Fruit fly (Drosophila melanogaster): ENCODE measurements around the gene CG9547.
A peak's percentile ranks its signal among the peaks of the same experiment; 100 is the strongest.

Gene CG9547

DNA sequence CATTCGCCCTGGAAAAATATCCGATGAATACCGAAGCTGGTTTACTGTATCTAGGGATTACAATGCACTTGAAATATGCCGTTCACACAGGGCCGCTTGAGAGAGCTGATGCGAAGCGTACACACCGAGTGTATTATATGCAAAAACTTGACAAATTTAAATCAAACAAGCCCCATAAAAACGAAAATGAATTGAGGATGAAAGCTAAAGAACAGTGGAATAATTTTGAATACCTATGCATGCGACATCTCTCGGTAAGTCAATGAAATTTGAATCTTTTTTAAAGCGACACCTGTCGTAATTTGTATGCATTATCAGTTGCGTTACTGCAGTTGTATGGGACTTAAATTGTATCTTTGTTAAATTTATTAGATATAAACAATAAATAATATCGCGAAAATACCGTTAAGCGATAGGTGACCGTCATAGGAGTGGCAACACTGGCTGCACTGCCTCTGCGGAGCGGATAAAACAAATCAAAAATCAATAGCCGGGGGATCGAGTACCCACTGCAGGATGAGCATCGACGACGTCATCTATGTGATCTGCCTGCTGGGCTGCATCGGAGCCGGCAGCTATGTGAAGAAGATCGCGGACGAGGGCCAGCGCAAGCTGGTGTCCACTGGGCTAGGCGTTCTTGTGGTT, 38.3 kb downstream of the CG9547 start, which contains the start of gene frj (continued):
- TF ChIP-seq sima (GFP tag; optimal IDR thresholded peaks at IDR 0.05) (no peak), Gug (GFP tag; IDR thresholded peaks at IDR 0.05) (peak; percentile 74; the same call in 3 of the 4 replicates), Dp (GFP tag; optimal IDR thresholded peaks at IDR 0.05) (peak; percentile 45), pzg (GFP tag; optimal IDR thresholded peaks at IDR 0.05) (peak; percentile 92), CG4730 (GFP tag; IDR thresholded peaks at IDR 0.05) (peak; percentile 41; the same call in 1 of the 2 replicates), Xbp1 (GFP tag; optimal IDR thresholded peaks at IDR 0.05) (peak; percentile 83), twi (tag; optimal IDR thresholded peaks at IDR 0.05) (peak; percentile 40), E2f1 (GFP tag; IDR thresholded peaks at IDR 0.05) (0 out of 2 replicates have a peak, but pooled peaks have one; percentile 32), Sin3A (optimal IDR thresholded peaks at IDR 0.05) (peak; percentile 91), CG15514 (GFP tag; optimal IDR thresholded peaks at IDR 0.05) (peak; percentile 68), Sry-δ (GFP tag; optimal IDR thresholded peaks at IDR 0.05) (peak; percentile 88), dati (GFP tag; IDR thresholded peaks at IDR 0.05) (no peak), oc (tag; optimal IDR thresholded peaks at IDR 0.05) (peak; percentile 58), Hmx (GFP tag; optimal IDR thresholded peaks at IDR 0.05) (no peak), CG7963 (GFP tag; IDR thresholded peaks at IDR 0.05; ENCODE audit: partially characterized antibody) (no peak), wor (GFP tag; IDR thresholded peaks at IDR 0.05) (no peak), z (GFP tag; IDR thresholded peaks at IDR 0.05) (0 out of 3 replicates have a peak, but pooled peaks have one; percentile 38), CG42726 (GFP tag; IDR thresholded peaks at IDR 0.05; ENCODE audit: partially characterized antibody) (peak; percentile 59; the same call in 1 of the 2 replicates), CG12155 (GFP tag; optimal IDR thresholded peaks at IDR 0.05) (peak; percentile 45), slou (GFP tag; optimal IDR thresholded peaks at IDR 0.05) (peak; percentile 37), hkb (optimal IDR thresholded peaks at IDR 0.05) (peak; percentile 55), hkb (GFP tag; IDR thresholded peaks at IDR 0.05) (peak; percentile 28; the same call in 1 of the 2 replicates), Atf-2 (GFP tag; optimal IDR thresholded peaks at IDR 0.05) (peak; percentile 45), btn (GFP tag; optimal IDR thresholded peaks at IDR 0.05) (no peak), Six4 (GFP tag; optimal IDR thresholded peaks at IDR 0.05) (peak; percentile 32), stwl (tag; optimal IDR thresholded peaks at IDR 0.05) (peak; percentile 68), CG4328 (GFP tag; optimal IDR thresholded peaks at IDR 0.05) (peak; percentile 20), Pdp1 (GFP tag; optimal IDR thresholded peaks at IDR 0.05) (peak; percentile 56 to 65), tx (GFP tag; optimal IDR thresholded peaks at IDR 0.05) (peak; percentile 73), gem (tag; optimal IDR thresholded peaks at IDR 0.05) (peak; percentile 76), lola (GFP tag; optimal IDR thresholded peaks at IDR 0.05) (peak in 2 of 3 experiments; percentile 26 to 91), Hand (GFP tag; optimal IDR thresholded peaks at IDR 0.05) (no peak), Mad (GFP tag; optimal IDR thresholded peaks at IDR 0.05) (peak; percentile 71), ind (GFP tag; optimal IDR thresholded peaks at IDR 0.05) (peak; percentile 73), pros (GFP tag; optimal IDR thresholded peaks at IDR 0.05) (no peak), ash1 (GFP tag; optimal IDR thresholded peaks at IDR 0.05) (no peak), NFAT (GFP tag; IDR thresholded peaks at IDR 0.05) (peak; percentile 61), B-H2 (GFP tag; optimal IDR thresholded peaks at IDR 0.05) (no peak), Spps (tag; optimal IDR thresholded peaks at IDR 0.05) (no peak), phol (tag; optimal IDR thresholded peaks at IDR 0.05) (peak; percentile 80), CG6791 (GFP tag; IDR thresholded peaks at IDR 0.05; ENCODE audit: partially characterized antibody) (peak; percentile 37; the same call in 2 of the 3 replicates), ato (GFP tag; IDR thresholded peaks at IDR 0.05; ENCODE audit: partially characterized antibody) (0 out of 2 replicates have a peak, but pooled peaks have one; percentile 14), CG8478 (optimal IDR thresholded peaks at IDR 0.05) (no peak), sens (GFP tag) (peak; percentile 91), br (optimal IDR thresholded peaks at IDR 0.05) (no peak), CG4404 (GFP tag; IDR thresholded peaks at IDR 0.05) (peak; percentile 49; the same call in 1 of the 2 replicates), lab (GFP tag; optimal IDR thresholded peaks at IDR 0.05) (peak; percentile 66), Max (GFP tag; optimal IDR thresholded peaks at IDR 0.05) (peak; percentile 29), Mes4 (GFP tag; optimal IDR thresholded peaks at IDR 0.05) (no peak), row (GFP tag; IDR thresholded peaks at IDR 0.05) (peak; percentile 90)

All from whole organism, embryonic.